Fruit fly (Drosophila melanogaster) whole organism, embryonic: ENCODE data around the gene CG14615.

Source experiments
- Atf6 ChIP-seq: fragments of 200-800 bp; sonication (Bioruptor generic); IDR thresholded peaks from 2 replicates; pipeline ENCODE4 v1.3.6; 2022; ENCODE audit warnings: missing biosample characterization, missing genetic modification characterization
- CG10654 ChIP-seq: fragments of 200-800 bp; sonication (Bioruptor generic); optimal IDR thresholded peaks from 2 replicates; lab custom pipeline; 2016; ENCODE audit warnings: missing biosample characterization, missing genetic modification characterization
- CG13624 ChIP-seq: fragments of 200-800 bp; sonication (Bioruptor generic); optimal IDR thresholded peaks from 2 replicates; lab custom pipeline; 2016; ENCODE audit warnings: missing biosample characterization, missing genetic modification characterization
- CG6254 ChIP-seq: fragments of 200-800 bp; sonication (Bioruptor generic); optimal IDR thresholded peaks from 3 replicates; lab custom pipeline; 2017; ENCODE audit warnings: mild to moderate bottlenecking, missing biosample characterization, missing genetic modification reagents, missing genetic modification characterization
- CG6272 ChIP-seq: fragments of 200-800 bp; sonication (Bioruptor generic); IDR thresholded peaks from 2 replicates; pipeline ENCODE4 v1.3.6; 2022; ENCODE audit warnings: missing biosample characterization, missing genetic modification characterization
- CG6683 ChIP-seq: fragments of 200-800 bp; sonication (Bioruptor generic); optimal IDR thresholded peaks from 2 replicates; lab custom pipeline; 2017; ENCODE audit warnings: missing biosample characterization, mild to moderate bottlenecking, missing genetic modification characterization, missing genetic modification reagents
- CG6854 ChIP-seq: fragments of 200-800 bp; sonication (Bioruptor generic); optimal IDR thresholded peaks from 3 replicates; lab custom pipeline; 2017; ENCODE audit warnings: missing biosample characterization, mild to moderate bottlenecking, missing genetic modification characterization
- CG7357 ChIP-seq: fragments of 200-800 bp; sonication (Bioruptor generic); IDR thresholded peaks from 3 replicates; pipeline ENCODE4 v1.3.6; 2022; ENCODE audit warnings: missing biosample characterization, missing genetic modification characterization
- esg ChIP-seq: fragments of 200-800 bp; sonication (Bioruptor generic); conservative IDR thresholded peaks from 2 replicates; pipeline ENCODE4 v1.3.6; 2022; ENCODE audit warnings: missing biosample characterization, missing genetic modification characterization
- fd3F ChIP-seq: fragments of 200-800 bp; sonication (Bioruptor generic); optimal IDR thresholded peaks from 2 replicates; lab custom pipeline; 2018; ENCODE audit warnings: missing biosample characterization, mild to moderate bottlenecking, missing genetic modification characterization, moderate library complexity
- gcm2 ChIP-seq: fragments of 200-800 bp; sonication (Bioruptor generic); optimal IDR thresholded peaks from 2 replicates; lab custom pipeline; 2016; ENCODE audit warnings: missing biosample characterization, missing genetic modification characterization
- gro ChIP-seq: fragments of 200-800 bp; sonication (Bioruptor generic); optimal IDR thresholded peaks from 2 replicates; lab custom pipeline; 2016; ENCODE audit warnings: missing biosample characterization, missing genetic modification characterization
- hth ChIP-seq: fragments of >200 bp; optimal IDR thresholded peaks from 2 replicates; lab custom pipeline; 2017; ENCODE audit warnings: inconsistent platforms
- psq ChIP-seq: fragments of 200-800 bp; sonication (Bioruptor generic); optimal IDR thresholded peaks from 2 replicates; lab custom pipeline; 2017; ENCODE audit warnings: missing biosample characterization, missing genetic modification characterization

DNA sequence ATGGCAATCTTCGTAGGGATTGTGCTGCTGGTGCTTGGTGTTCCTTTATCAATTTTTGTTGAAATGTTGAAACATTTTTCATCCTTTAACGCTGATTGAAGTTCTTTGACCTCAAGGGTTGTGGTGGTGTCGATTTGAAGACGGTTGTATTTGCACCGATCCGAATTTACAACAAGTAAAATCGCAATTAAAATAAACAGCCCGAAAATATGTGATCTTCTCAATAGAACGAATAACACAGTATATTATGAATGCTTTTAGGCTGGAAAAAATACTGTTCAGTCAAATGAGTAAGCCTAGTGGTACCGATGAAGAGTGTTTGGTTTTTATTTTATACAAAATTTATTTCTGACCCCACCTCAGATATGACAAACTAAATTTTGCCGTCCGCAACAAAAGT, 6.2 kb downstream of the CG14615 start:
- no peak for TF ChIP-seq fd3F (GFP tag; lab: Kevin White, UChicago)
- TF ChIP-seq hth (lab: Kevin White, UChicago) = no peak
- no peak for TF ChIP-seq CG6272 (GFP tag; lab: Robert Waterston, UW)
- TF ChIP-seq CG10654 (GFP tag; lab: Kevin White, UChicago) = no peak
- TF ChIP-seq psq (GFP tag; lab: Kevin White, UChicago) = no peak
- TF ChIP-seq CG6683 = no peak
- no peak for TF ChIP-seq Atf6
- TF ChIP-seq esg (GFP tag; lab: Robert Waterston, UW) = no peak
- no peak for TF ChIP-seq CG6254 (GFP tag; lab: Kevin White, UChicago)
- TF ChIP-seq CG7357 (GFP tag; lab: Robert Waterston, UW) = no peak
- no peak for TF ChIP-seq CG13624 (GFP tag; lab: Kevin White, UChicago)
- no peak for TF ChIP-seq gro (GFP tag; lab: Kevin White, UChicago)
- no peak for TF ChIP-seq gcm2 (GFP tag; lab: Kevin White, UChicago)
- TF ChIP-seq CG6854 (GFP tag; lab: Kevin White, UChicago) = no peak
